Fruit fly (Drosophila melanogaster) whole organism, prepupa: Measurements from ENCODE around the gene mei-218.

Experiments used
- Blimp-1 ChIP-seq: fragments of 200-800 bp; sonication (Bioruptor generic); optimal IDR thresholded peaks from 3 replicates; lab custom pipeline; 2017; ENCODE audit warnings: missing biosample characterization, missing genetic modification characterization, mild to moderate bottlenecking, moderate library complexity, missing genetic modification reagents
- CG16779 ChIP-seq: fragments of 200-800 bp; sonication (Bioruptor generic); optimal IDR thresholded peaks from 3 replicates; lab custom pipeline; 2017; ENCODE audit warnings: missing biosample characterization, mild to moderate bottlenecking, missing genetic modification characterization
- CG3032 ChIP-seq: fragments of 200-800 bp; optimal IDR thresholded peaks from 2 replicates; lab custom pipeline; 2019; ENCODE audit warnings: missing biosample characterization, mild to moderate bottlenecking, missing genetic modification characterization, moderate library complexity
- CG6163 ChIP-seq: fragments of 200-800 bp; sonication (Bioruptor generic); IDR thresholded peaks from 3 replicates; pipeline ENCODE4 v1.3.6; 2022; ENCODE audit warnings: missing biosample characterization, missing genetic modification characterization
- Gug ChIP-seq: fragments of 200-800 bp; sonication (Bioruptor generic); IDR thresholded peaks from 2 replicates; pipeline ENCODE4 v1.3.6; 2022; ENCODE audit warnings: missing biosample characterization, missing genetic modification characterization
- Hr38 ChIP-seq: sonication (Bioruptor generic); optimal IDR thresholded peaks from 2 replicates; lab custom pipeline; 2016; ENCODE audit warnings: missing biosample characterization, missing genetic modification characterization
- Hr39 ChIP-seq: fragments of 200-800 bp; sonication (Bioruptor generic); optimal IDR thresholded peaks from 2 replicates; lab custom pipeline; 2016; ENCODE audit warnings: missing biosample characterization, missing genetic modification characterization
- Hr4 ChIP-seq: fragments of 200-800 bp; sonication (Bioruptor generic); optimal IDR thresholded peaks from 3 replicates; lab custom pipeline; 2016; ENCODE audit warnings: missing biosample characterization, missing genetic modification characterization
- OdsH ChIP-seq: fragments of 200-800 bp; sonication (Bioruptor generic); optimal IDR thresholded peaks from 3 replicates; lab custom pipeline; 2016; ENCODE audit warnings: missing biosample characterization, missing genetic modification characterization
- Smox ChIP-seq: fragments of 200-800 bp; sonication (Bioruptor generic); optimal IDR thresholded peaks from 3 replicates; lab custom pipeline; 2016; ENCODE audit warnings: missing biosample characterization, missing genetic modification characterization
- vri ChIP-seq: fragments of 200-800 bp; sonication (Bioruptor generic); optimal IDR thresholded peaks from 3 replicates; lab custom pipeline; 2016; ENCODE audit warnings: missing biosample characterization, mild to moderate bottlenecking, missing genetic modification characterization

DNA sequence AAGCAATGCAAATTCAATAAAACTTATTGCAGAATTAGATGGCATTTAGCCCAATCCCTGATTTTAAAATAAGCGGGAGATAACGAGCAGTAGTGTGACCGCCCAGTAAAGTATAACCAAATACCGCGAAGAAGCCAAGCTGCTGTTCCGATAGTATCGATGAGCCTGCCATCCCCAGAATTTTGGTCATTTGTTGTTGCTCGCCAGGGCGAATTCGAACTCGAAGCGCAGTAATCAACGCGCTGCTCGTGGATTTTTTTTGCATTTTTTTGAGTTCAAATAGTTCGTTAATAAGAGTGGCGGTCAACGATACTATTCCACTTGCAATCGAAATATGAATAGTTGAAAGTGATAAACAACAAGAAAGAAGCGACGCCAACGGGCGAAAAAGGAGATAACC is 17.0 kb upstream of the mei-218 start, which contains the start of gene baz:
- no peak for TF ChIP-seq Blimp-1 (GFP tag; lab: Kevin White, UChicago)
- TF ChIP-seq CG16779 (tag; lab: Kevin White, UChicago), result no peak
- TF ChIP-seq CG6163, result peak; percentile 46; the same call in 1 of the 3 replicates
- no peak for TF ChIP-seq OdsH (GFP tag; lab: Kevin White, UChicago)
- TF ChIP-seq Smox, result no peak
- no peak for TF ChIP-seq Hr39
- no peak for TF ChIP-seq vri
- peak; percentile 2 for TF ChIP-seq CG3032 (tag; lab: Kevin White, UChicago)
- TF ChIP-seq Hr4, result no peak
- no peak for TF ChIP-seq Gug (GFP tag; lab: Robert Waterston, UW)
- no peak for TF ChIP-seq Hr38
